Worm (Caenorhabditis elegans) whole organism, midembryonic: ENCODE results near the gene F09F9.3.

Source experiments
- T22C8.4 ChIP-seq: fragments of 200-800 bp; sonication (Bioruptor generic); IDR thresholded peaks from 2 replicates; pipeline ENCODE4 v1.3.6; 2022; ENCODE audit warnings: missing genetic modification characterization, missing compliant biosample characterization
- cog-1 ChIP-seq: sonication (generic microtip); optimal IDR thresholded peaks from 2 replicates; lab custom pipeline; 2016; ENCODE audit warnings: missing genetic modification characterization, missing compliant biosample characterization
- flt-1 ChIP-seq: fragments of 200-800 bp; sonication (Bioruptor generic); IDR thresholded peaks from 2 replicates; pipeline ENCODE4 v1.3.6; 2022; ENCODE audit warnings: missing genetic modification characterization, missing compliant biosample characterization
- klf-2 ChIP-seq: fragments of 200-800 bp; sonication (Bioruptor generic); conservative IDR thresholded peaks from 2 replicates; pipeline ENCODE4 v1.3.6; 2022; ENCODE audit warnings: missing genetic modification reagents, missing genetic modification characterization, missing compliant biosample characterization
- med-1 ChIP-seq: sonication (generic microtip); optimal IDR thresholded peaks from 2 replicates; lab custom pipeline; 2017; ENCODE audit warnings: missing genetic modification characterization, mild to moderate bottlenecking, missing compliant biosample characterization, antibody characterized with exemption, missing genetic modification reagents; ENCODE audit not compliant: insufficient read depth
- ref-1 ChIP-seq: fragments of 200-800 bp; sonication (Bioruptor generic); conservative IDR thresholded peaks from 2 replicates; pipeline ENCODE4 v1.3.6; 2022; ENCODE audit warnings: missing genetic modification reagents, missing genetic modification characterization, missing compliant biosample characterization
- ztf-23 ChIP-seq: fragments of 200-800 bp; sonication (Bioruptor generic); IDR thresholded peaks from 2 replicates; pipeline ENCODE4 v1.3.6; 2022; ENCODE audit warnings: missing genetic modification reagents, missing genetic modification characterization, missing compliant biosample characterization
- ztf-29 ChIP-seq: fragments of 200-800 bp; sonication (Bioruptor generic); IDR thresholded peaks from 2 replicates; pipeline ENCODE4 v1.3.6; 2022; ENCODE audit warnings: missing genetic modification reagents, missing genetic modification characterization, missing compliant biosample characterization

- TF ChIP-seq klf-2 (no peak), ztf-23 (no peak), ref-1 (GFP tag; lab: Robert Waterston, UW) (no peak), ztf-29 (no peak), med-1 (GFP tag; lab: Kevin White, UChicago) (no peak), flt-1 (GFP tag; lab: Robert Waterston, UW) (no peak), cog-1 (tag; lab: Kevin White, UChicago) (no peak), T22C8.4 (GFP tag; lab: Robert Waterston, UW) (no peak)
Observed at ce11 chrX:4115026-4115425, 5.8 kb downstream of the F09F9.3 start, which contains the start of gene F09F9.1.
